Fruit fly (Drosophila melanogaster) whole organism: Measurements from ENCODE around the gene CG16713.

Experiments
- CG8478 ChIP-seq: fragments of >200 bp; optimal IDR thresholded peaks from 2 replicates; lab custom pipeline; 2018; ENCODE audit warnings: inconsistent platforms
- Dll ChIP-seq: fragments of >200 bp; optimal IDR thresholded peaks from 2 replicates; lab custom pipeline; 2017
- EcR ChIP-seq, 2 experiments: fragments of >200 bp; optimal IDR thresholded peaks; 2 replicates each; lab custom pipeline; 2017; ENCODE audit warnings: missing biosample characterization in 2 of 2, missing genetic modification characterization in 2 of 2, missing genetic modification reagents in 2 of 2
- pan ChIP-seq: fragments of >200 bp; optimal IDR thresholded peaks from 2 replicates; lab custom pipeline; 2017
- psq ChIP-seq: fragments of >200 bp; optimal IDR thresholded peaks from 2 replicates; lab custom pipeline; 2017
- usp ChIP-seq: fragments of >200 bp; optimal IDR thresholded peaks from 2 replicates; lab custom pipeline; 2017; ENCODE audit warnings: missing biosample characterization, missing genetic modification characterization, mixed read lengths

The CG16713 gene

DNA sequence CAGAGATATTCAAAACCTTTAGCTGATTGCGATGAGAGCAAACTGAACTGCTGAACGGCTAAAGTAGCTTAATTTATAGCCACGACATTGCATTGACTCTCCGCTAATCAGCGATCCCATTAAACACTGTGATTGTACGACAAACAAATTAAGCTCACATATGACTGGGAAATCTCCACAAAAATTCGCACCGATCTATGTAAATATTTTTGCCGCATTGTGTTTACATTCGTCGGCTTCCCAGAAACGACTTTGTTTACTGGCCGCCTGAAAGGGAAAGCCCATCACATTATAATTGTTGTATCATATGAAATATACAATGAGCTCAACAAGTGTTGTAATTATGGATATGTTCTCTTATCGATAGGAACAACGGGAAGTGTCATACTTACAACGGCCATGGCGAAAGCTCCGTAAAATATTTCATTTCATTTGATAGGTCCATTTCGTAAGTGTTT, at the start of gene CG16713:
CG16713 (minus strand) TSS at position 51 of the 458 bp plus-strand sequence.
- TF ChIP-seq Dll (no peak), CG8478 (lab: Kevin White, UChicago) (no peak), psq (lab: Kevin White, UChicago) (no peak), EcR (GFP tag; optimal IDR thresholded peaks at IDR 0.05; lab: Kevin White, UChicago) (no peak), usp (GFP tag; lab: Kevin White, UChicago) (no peak), pan (lab: Kevin White, UChicago) (no peak)

DNA sequence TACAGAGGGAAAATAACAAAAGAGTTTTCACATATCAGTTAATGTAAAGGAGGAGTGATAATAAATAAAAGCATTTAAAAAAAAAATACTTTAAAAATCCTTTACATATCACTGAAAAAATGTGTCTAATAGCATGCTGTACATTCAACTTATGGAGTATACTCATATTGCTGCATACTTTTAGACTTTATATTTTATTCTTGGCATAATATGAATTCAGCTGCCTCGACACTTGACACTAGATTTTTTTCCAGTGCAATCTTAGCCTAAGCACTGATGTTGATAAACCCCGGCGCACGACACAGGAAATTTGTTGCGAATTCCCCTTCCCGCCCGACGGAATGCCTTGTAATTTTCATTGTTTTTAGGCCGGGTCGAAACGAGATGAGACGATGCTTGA, 45.2 kb upstream of the CG16713 start:
- TF ChIP-seq pan (lab: Kevin White, UChicago) (no peak), psq (lab: Kevin White, UChicago) (no peak), CG8478 (lab: Kevin White, UChicago) (no peak), usp (GFP tag; lab: Kevin White, UChicago) (no peak), Dll (no peak), EcR (GFP tag; optimal IDR thresholded peaks at IDR 0.05; lab: Kevin White, UChicago) (no peak)

DNA sequence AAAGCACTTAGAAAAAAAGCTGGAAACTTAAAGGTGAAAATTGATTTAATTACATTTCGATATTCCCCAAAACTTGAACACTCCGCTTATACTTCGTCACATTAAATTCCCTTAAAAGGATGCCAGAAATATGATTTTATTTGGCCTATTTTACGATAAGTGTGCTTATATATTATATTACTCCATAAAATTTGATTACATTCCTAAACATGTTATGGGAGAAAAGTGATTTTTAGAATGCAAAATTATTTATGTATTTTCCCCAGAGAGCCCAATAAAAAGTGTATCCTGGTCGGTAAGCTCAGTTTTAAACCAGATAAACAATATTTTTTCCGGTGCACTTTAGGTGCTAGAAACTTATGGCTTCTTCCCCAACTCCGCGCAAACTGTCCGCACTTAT, 42.5 kb upstream of the CG16713 start:
- no peak for TF ChIP-seq pan (lab: Kevin White, UChicago)
- no peak for TF ChIP-seq psq (lab: Kevin White, UChicago)

DNA sequence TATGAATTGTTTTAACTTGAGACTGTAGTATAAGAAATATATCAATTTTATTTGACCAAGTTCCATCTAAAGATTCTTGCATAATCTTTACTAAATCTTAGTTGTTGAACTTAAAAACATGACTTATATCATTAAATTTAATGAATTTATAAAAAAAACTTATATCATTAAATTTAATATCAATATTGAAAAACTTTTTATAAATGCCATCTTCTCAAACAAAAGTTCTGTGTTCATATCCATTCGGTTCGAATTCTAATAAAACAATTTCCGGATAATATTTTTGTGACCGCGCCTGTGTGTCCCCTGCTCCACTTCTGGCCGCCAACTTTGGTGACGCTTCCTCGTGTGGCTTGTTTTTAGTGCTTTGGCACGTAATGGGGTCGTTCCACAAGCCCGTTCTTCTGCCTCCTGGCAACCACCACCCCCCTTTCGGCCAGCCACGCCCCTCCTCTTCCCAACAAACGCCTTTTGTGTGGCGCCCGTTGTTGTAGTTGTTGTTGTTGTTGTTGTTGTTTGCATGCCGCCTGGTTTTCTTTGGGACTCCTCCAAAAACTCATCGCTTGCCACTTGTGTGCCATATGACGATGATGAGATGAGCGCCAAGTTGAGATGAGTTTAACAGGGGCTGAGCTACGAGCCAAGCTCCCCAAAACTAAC, 41.9 kb upstream of the CG16713 start:
- TF ChIP-seq psq (lab: Kevin White, UChicago) (no peak), CG8478 (lab: Kevin White, UChicago) (no peak), pan (lab: Kevin White, UChicago) (no peak), Dll (no peak), usp (GFP tag; lab: Kevin White, UChicago) (no peak), EcR (GFP tag; optimal IDR thresholded peaks at IDR 0.05; lab: Kevin White, UChicago) (no peak)

DNA sequence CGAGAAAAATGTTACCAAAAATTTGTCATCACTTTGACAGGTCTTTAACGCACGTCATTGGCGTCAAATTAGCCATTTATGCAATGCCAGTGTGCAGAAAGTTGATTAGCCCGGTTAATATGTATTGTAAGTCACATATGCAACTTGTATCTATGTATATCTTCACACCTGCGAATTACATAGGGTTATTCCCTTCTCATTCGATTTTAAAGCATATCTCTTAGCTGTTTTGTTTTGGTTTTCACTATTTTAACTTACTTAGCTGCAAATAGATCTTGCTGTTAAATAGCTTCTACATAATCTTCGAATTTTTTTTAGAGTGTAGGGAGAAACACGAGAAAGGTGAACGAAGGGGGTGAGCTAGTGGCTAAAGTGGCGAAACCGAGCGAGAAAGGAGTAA, 35.8 kb upstream of the CG16713 start:
- TF ChIP-seq EcR (GFP tag; optimal IDR thresholded peaks at IDR 0.05; lab: Kevin White, UChicago) (no peak), psq (lab: Kevin White, UChicago) (no peak), Dll (no peak), pan (lab: Kevin White, UChicago) (no peak), CG8478 (lab: Kevin White, UChicago) (no peak), usp (GFP tag; lab: Kevin White, UChicago) (no peak)

DNA sequence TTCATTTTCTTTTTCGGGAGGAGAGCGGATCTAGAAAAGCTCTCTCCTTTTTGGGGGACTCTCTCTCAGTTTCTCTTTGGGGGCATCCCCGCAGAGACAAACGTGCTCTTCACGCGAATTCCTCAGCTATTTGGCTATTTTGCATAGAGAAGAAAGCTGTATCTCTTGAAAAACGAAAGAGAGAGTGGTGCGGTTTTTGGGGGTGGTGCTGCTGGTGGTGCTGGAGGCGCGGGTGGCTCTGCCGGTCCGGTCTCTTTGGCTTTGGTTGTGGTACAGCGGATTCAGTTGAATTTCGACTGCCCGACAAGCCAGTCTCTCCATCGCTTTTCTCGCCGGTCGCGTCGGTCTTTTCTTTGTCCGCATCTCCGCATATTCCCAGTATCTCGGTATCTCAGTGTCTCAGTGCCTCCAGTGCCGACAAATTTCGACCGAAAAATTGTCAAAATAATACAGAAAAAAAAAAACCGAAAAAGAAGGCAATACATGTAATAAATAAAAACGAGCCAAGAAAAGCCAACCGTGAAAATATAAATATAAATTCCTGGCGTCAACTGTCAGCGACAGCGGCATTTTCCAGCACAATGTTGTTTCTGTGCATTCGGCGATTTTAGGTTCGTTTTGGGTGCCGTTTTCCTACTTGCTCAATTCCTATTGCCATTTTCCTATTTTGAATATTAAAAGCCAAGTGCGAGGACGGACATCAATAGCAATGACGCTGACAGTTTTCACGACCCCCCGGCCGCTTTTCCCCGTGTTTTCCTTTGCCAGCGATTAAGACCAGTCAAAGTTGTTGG, 35.2 kb upstream of the CG16713 start, which contains the start of gene CG10019:
CG10019 (plus strand) TSS at position 285 of the 794 bp plus-strand sequence.
- no peak for TF ChIP-seq pan (lab: Kevin White, UChicago)
- peak; percentile 70 for TF ChIP-seq Dll

DNA sequence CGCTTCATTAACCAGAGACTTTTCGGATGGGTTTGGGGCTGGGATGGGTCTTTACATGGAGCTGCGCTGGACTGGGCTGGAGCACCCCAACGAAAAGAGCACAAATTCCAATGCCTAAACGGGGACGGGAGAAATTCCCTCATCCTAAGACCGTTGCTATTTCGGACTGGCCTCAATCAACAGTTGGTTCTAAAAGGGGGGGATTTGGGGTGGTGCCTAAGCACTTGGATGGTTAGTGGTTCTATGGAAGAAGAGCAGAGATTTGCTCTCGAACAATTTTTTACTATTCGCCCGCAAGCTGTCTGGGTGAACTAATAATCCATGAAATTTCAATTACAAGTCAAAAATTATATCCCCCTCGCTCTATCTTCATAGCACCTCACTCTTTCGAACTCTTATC, 34.4 kb upstream of the CG16713 start:
- no peak for TF ChIP-seq CG8478 (lab: Kevin White, UChicago)
- TF ChIP-seq EcR (GFP tag; optimal IDR thresholded peaks at IDR 0.05; lab: Kevin White, UChicago), result no peak
- no peak for TF ChIP-seq usp (GFP tag; lab: Kevin White, UChicago)
- TF ChIP-seq psq (lab: Kevin White, UChicago), result no peak
- TF ChIP-seq pan (lab: Kevin White, UChicago), result no peak
- no peak for TF ChIP-seq Dll

DNA sequence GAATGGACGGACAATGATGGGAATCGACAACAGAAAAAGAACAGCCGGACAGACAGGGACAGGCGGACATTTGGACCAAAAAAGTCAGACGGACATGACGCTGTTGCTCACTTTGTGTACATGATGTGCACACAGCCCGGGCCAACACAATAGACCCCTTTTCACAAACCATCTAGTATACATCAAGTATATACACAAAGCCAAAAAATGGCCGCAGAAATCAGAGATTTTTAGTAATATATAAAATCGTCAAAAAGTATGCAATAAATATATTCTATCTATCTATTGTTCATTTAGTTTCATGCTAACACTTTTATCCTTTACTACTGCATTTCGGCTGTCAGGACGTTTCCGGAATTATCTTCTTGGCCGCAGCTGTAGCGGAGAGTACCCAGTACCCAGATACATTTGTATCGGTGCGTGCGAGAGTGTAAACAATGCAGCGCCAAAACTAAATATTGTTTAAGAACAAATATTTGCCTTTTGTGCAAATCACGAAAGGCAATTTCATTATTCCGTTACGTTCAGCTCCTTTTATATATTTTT, 24.3 kb upstream of the CG16713 start:
- no peak for TF ChIP-seq psq (lab: Kevin White, UChicago)
- no peak for TF ChIP-seq usp (GFP tag; lab: Kevin White, UChicago)
- TF ChIP-seq CG8478 (lab: Kevin White, UChicago), result no peak
- TF ChIP-seq pan (lab: Kevin White, UChicago), result no peak
- no peak for TF ChIP-seq EcR (GFP tag; optimal IDR thresholded peaks at IDR 0.05; lab: Kevin White, UChicago)
- no peak for TF ChIP-seq Dll

DNA sequence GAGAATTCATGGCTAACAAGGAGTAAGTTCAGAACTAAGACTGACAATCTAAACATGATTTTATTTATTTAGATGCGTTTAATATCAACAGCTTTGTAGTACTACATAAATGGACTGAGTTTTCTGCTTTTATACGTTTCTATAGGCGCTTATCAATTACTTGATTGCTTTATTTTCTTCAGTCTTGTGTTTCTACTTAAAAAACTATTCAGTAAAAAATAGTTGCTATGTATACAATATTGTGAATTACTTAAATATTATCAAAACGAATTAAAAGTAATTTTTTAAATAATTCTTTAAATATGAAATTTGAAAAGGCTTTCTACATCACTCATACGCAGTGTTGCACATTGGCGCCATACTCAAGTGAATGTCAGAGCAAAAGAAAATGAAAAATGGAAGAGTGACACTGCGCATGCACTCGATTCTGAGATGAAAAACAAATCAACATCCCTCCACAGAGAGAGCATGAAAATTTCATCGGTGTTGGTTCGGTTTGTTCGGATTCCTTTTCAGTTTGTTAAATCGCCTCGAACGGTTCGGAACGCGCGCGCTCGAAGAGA, 22.5 kb upstream of the CG16713 start, which contains the start of the genes lectin-24A and Shaw:
lectin-24A (minus strand) TSS at position 101 of the 563 bp plus-strand sequence.
Shaw (plus strand) TSS at position 513 of the 563 bp plus-strand sequence.
- no peak for TF ChIP-seq pan (lab: Kevin White, UChicago)
- TF ChIP-seq EcR (GFP tag; optimal IDR thresholded peaks at IDR 0.05; lab: Kevin White, UChicago), result no peak
- TF ChIP-seq CG8478 (lab: Kevin White, UChicago), result no peak
- no peak for TF ChIP-seq psq (lab: Kevin White, UChicago)
- TF ChIP-seq usp (GFP tag; lab: Kevin White, UChicago), result no peak
- TF ChIP-seq Dll, result no peak

DNA sequence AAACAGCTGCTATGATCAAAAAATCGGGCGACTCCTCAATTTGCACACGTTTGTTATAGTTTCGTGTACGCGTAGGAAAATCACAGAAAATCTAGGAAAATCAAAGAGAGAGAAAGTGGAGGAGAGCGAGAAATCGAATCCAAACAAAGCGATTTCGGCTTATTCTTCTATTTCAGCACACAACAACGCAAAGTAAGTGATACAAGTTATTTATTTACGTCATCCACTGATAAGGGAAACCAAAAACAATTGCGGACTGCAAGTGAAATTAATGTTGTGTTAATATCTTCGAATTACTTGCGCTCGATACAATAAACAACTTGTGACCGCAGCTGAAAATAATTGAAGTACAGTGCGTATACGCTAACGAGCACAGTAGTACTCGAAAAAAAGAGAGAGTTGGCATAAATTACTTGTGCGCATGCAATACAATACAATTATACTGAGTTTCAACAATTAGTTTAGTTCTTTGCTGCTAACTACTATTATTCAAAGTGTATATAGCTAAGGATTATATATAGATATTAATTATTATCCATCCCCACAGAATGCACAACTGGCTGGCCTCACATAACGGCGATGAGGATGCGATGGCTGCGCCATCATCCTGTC, 18.4 kb upstream of the CG16713 start:
- no peak for TF ChIP-seq Dll
- TF ChIP-seq EcR (GFP tag; optimal IDR thresholded peaks at IDR 0.05; lab: Kevin White, UChicago), result no peak
- no peak for TF ChIP-seq usp (GFP tag; lab: Kevin White, UChicago)
- no peak for TF ChIP-seq psq (lab: Kevin White, UChicago)
- TF ChIP-seq CG8478 (lab: Kevin White, UChicago), result no peak
- TF ChIP-seq pan (lab: Kevin White, UChicago), result no peak

DNA sequence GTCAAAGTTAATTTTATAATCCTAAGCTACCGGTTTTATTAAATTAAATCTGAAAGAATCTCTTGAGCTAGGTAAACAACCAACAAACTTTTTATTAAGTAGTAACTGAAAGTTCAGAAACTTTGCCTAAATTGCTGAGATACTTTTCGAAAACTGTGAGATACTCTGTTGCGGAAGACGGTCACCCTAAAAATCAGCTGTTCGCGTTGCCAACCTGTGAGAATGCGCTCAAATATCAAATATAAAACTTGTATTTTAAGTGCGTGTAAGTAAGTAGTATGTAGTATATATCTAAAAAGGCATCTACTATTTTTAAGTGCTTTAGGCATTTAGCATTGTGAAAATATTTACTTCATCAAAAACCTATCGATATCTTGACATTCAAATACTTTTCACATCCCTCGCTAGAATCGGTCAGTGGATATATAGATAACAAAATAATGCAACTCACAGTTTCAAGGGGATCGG, 17.8 kb upstream of the CG16713 start, which contains the start of the genes CG31955 and CG2818:
CG31955 (minus strand) TSS at position 157 of the 468 bp plus-strand sequence.
CG2818 (plus strand) TSS at position 412 of the 468 bp plus-strand sequence.
- TF ChIP-seq pan (lab: Kevin White, UChicago) (no peak), Dll (no peak), CG8478 (lab: Kevin White, UChicago) (no peak), usp (GFP tag; lab: Kevin White, UChicago) (no peak), psq (lab: Kevin White, UChicago) (no peak), EcR (GFP tag; optimal IDR thresholded peaks at IDR 0.05; lab: Kevin White, UChicago) (no peak)
